Worm (Caenorhabditis elegans): ENCODE data around the gene F07G6.12.
"Not testable (repeated sequence)": the region's sequence is repeated elsewhere in the genome, so short reads cannot be mapped to it uniquely, and the experiment has no call there.

The F07G6.12 gene

DNA sequence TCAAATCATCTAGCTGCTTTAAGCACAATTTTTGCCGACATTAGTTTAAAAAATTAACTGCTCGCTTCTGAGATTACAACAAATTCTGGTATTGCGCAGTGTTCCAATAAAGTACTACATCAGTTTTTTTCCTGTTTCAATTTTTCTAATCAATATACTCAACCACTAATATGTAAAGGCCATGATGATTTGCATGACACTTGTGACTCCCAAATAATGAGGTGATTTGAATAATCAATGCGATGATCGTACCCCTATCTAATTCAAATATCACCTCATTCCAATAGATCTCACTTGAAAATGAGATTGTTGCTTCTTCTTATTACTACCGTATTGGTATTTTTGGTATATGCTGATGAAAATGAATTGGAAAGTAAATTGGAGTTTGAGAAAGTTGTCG, 9.0 kb upstream of the F07G6.12 start, which contains the start of gene F07G6.2:
Gene F07G6.2, plus strand, starts transcription at position 301 of the 400 bp plus-strand sequence.
- TF ChIP-seq ZK546.5 (tag; optimal IDR thresholded peaks at IDR 0.05): no peak
- TF ChIP-seq fos-1 (tag; optimal IDR thresholded peaks at IDR 0.05): no peak
- no peak for TF ChIP-seq lin-15B (tag; optimal IDR thresholded peaks at IDR 0.05)
- TF ChIP-seq nfya-1 (tag; optimal IDR thresholded peaks at IDR 0.05; ENCODE audit: insufficient read depth): no peak
- TF ChIP-seq nhr-23 (tag; optimal IDR thresholded peaks at IDR 0.05): no peak
- TF ChIP-seq ztf-4 (tag; optimal IDR thresholded peaks at IDR 0.05): no peak
- no peak for TF ChIP-seq nhr-67 (tag; optimal IDR thresholded peaks at IDR 0.05)
- TF ChIP-seq elt-3 (tag; optimal IDR thresholded peaks at IDR 0.05): no peak
- no peak for TF ChIP-seq elt-1 (tag; optimal IDR thresholded peaks at IDR 0.05)
- TF ChIP-seq unc-39 (tag; optimal IDR thresholded peaks at IDR 0.05): no peak
- no peak for TF ChIP-seq nhr-11 (tag; optimal IDR thresholded peaks at IDR 0.05)
- no peak for TF ChIP-seq hmg-11 (tag; optimal IDR thresholded peaks at IDR 0.05)
- TF ChIP-seq snpc-4 (tag; optimal IDR thresholded peaks at IDR 0.05): no peak
- no peak for TF ChIP-seq mml-1 (tag; optimal IDR thresholded peaks at IDR 0.05)
- TF ChIP-seq egl-27 (tag; optimal IDR thresholded peaks at IDR 0.05): no peak
- TF ChIP-seq nhr-12 (tag; optimal IDR thresholded peaks at IDR 0.05): no peak

DNA sequence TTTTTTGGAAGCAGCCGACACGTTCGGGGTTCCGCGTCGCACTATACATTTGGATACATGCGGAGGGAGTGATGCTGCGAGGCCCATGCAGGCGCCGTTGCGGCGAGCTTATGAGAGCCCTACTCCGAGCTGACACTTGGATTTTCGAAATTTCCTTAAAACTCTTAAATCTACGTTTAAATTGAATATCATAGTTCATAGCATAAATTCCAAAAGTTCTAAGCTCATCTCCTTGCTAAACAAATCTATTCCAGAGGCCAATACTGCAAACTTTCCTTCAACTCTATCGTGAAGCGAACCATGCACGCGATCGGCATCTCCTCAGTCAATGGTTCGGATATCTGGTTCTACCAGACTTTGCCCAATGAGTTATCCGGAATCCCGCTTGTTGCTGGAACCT, 6.5 kb upstream of the F07G6.12 start, which contains the start of gene dgn-3:
Gene dgn-3, plus strand, starts transcription at position 301 of the 400 bp plus-strand sequence.
- no peak for TF ChIP-seq egl-27 (tag; optimal IDR thresholded peaks at IDR 0.05)
- TF ChIP-seq ztf-11 (tag; optimal IDR thresholded peaks at IDR 0.05): no peak
- TF ChIP-seq nfya-1 (tag; optimal IDR thresholded peaks at IDR 0.05; ENCODE audit: insufficient read depth): no peak
- TF ChIP-seq ceh-16 (tag; optimal IDR thresholded peaks at IDR 0.05): no peak
- TF ChIP-seq eor-1 (tag; optimal IDR thresholded peaks at IDR 0.05): no peak
- TF ChIP-seq nhr-28 (tag; optimal IDR thresholded peaks at IDR 0.05): no peak
- TF ChIP-seq nhr-67 (tag; optimal IDR thresholded peaks at IDR 0.05): no peak
- TF ChIP-seq pha-4 (tag; optimal IDR thresholded peaks at IDR 0.05): no peak
- TF ChIP-seq R02D3.7 (tag; optimal IDR thresholded peaks at IDR 0.05): no peak
- no peak for TF ChIP-seq lin-15B (tag; optimal IDR thresholded peaks at IDR 0.05)
- TF ChIP-seq mdl-1 (tag; optimal IDR thresholded peaks at IDR 0.05): no peak
- TF ChIP-seq ZK546.5 (tag; optimal IDR thresholded peaks at IDR 0.05): no peak
- no peak for TF ChIP-seq lsy-12 (tag; optimal IDR thresholded peaks at IDR 0.05)
- no peak for TF ChIP-seq nhr-25 (tag; optimal IDR thresholded peaks at IDR 0.05)

DNA sequence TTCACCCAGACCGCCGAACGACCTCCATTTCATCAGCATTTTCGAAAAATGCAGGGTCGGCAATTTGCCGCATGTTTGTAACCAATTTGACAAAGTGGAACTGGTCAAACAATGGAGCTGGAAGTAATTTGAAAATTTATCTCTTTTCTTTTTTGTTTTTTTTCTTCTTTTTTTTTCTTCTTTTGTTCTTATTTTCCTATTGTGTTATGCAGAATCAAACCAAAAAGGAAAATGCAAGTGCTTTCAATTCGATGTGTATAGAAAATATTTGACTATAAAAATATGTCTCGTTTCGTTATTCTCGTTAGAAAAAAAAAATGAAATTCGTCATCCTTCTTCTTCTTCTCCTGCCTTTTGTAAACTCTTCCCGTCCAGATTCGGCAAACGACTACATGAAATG, 1.6 kb downstream of the F07G6.12 start, which contains the start of gene F07G6.10:
Gene F07G6.10, plus strand, starts transcription at position 301 of the 400 bp plus-strand sequence.
- TF ChIP-seq nhr-28 (tag; optimal IDR thresholded peaks at IDR 0.05) (no peak), snpc-4 (tag; optimal IDR thresholded peaks at IDR 0.05) (no peak), elt-3 (tag; optimal IDR thresholded peaks at IDR 0.05) (no peak)

DNA sequence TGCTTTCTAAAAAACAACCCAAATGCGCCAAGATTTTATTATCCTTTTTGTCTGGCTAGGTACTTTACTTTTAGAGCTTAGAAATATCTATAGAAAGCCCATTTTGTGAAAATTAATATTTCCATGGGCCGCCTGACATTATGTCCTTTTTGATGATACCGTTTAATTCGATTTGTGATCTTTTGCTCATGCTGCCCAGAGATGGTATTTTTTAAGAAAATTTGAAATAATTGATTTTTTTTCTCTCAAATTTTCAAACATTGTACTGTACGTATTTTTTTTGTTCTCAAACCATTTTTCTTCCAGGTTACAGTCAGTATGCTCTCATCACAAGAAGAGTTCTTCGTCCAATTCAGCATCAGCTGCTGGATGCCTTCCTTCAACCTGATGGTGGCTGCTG, 6.5 kb downstream of the F07G6.12 start, which contains the start of gene Y75D11A.2:
Gene Y75D11A.2, plus strand, starts transcription at position 301 of the 400 bp plus-strand sequence.
- not testable (repeated sequence) for TF ChIP-seq R02D3.7, jun-1, mdl-1 (tag; optimal IDR thresholded peaks at IDR 0.05)

DNA sequence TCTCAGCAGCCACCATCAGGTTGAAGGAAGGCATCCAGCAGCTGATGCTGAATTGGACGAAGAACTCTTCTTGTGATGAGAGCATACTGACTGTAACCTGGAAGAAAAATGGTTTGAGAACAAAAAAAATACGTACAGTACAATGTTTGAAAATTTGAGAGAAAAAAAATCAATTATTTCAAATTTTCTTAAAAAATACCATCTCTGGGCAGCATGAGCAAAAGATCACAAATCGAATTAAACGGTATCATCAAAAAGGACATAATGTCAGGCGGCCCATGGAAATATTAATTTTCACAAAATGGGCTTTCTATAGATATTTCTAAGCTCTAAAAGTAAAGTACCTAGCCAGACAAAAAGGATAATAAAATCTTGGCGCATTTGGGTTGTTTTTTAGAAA, 10.1 kb downstream of the F07G6.12 start, which contains the start of gene Y75D11A.3:
Gene Y75D11A.3, minus strand, starts transcription at position 101 of the 400 bp plus-strand sequence.
- TF ChIP-seq zag-1, nhr-77, nhr-12 (tag; optimal IDR thresholded peaks at IDR 0.05): not testable (repeated sequence)

DNA sequence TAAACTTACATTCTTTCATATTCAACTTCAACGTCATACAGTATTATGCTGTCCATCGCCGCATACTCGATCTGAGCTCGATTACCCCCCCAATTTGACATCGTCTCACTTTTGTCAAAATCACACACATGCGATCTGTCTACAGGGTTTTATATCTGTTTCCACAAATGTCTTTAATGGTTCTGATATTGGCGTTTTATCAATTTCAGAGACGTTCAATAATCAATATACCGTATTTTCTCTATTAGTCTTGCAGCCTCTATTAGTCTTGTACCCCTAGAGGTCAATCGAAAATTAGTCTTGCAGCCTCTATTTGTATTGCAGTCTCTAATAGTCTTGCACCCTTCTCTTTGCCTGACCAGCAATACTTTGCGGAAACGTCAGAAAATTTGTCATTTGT, 12.4 kb downstream of the F07G6.12 start, which contains the start of gene Y75D11A.6:
Gene Y75D11A.6, minus strand, starts transcription at position 101 of the 400 bp plus-strand sequence.
- TF ChIP-seq nhr-76, snpc-4, ceh-9 (tag; optimal IDR thresholded peaks at IDR 0.05): not testable (repeated sequence)

DNA sequence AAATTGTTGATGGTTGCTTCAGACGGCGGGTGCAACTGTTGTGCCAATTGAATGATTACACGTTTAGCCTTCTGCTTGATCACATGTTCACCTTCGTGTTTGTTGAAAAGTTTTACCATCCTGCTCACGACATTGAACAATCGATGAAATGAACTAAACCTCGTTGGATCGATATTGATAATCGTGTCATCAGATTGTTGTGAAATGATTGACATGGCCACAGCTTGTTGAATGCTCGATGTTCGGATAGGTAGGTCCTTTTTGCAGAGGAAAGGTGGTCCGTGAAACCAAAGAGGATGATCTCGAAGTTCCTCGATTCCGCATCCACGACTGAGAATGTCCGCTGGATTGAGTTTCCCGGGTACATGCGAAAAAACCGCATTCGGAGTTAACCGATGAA, 33.6 kb downstream of the F07G6.12 start:
- TF ChIP-seq ceh-28 (tag; optimal IDR thresholded peaks at IDR 0.05) (no peak), elt-1 (tag; optimal IDR thresholded peaks at IDR 0.05) (no peak), nhr-76 (tag; optimal IDR thresholded peaks at IDR 0.05) (no peak), lin-39 (tag; optimal IDR thresholded peaks at IDR 0.05) (no peak), nhr-28 (tag; optimal IDR thresholded peaks at IDR 0.05) (no peak), nhr-23 (tag; optimal IDR thresholded peaks at IDR 0.05) (no peak), snpc-4 (tag; optimal IDR thresholded peaks at IDR 0.05) (no peak), fkh-2 (tag; optimal IDR thresholded peaks at IDR 0.05) (no peak), nhr-237 (tag; optimal IDR thresholded peaks at IDR 0.05) (no peak), ztf-4 (tag; optimal IDR thresholded peaks at IDR 0.05) (no peak), mml-1 (tag; optimal IDR thresholded peaks at IDR 0.05) (no peak), aly-2 (tag; optimal IDR thresholded peaks at IDR 0.05) (no peak), pha-4 (tag; optimal IDR thresholded peaks at IDR 0.05) (no peak), unc-62 (GFP tag; optimal IDR thresholded peaks at IDR 0.05) (no peak), ceh-9 (tag; optimal IDR thresholded peaks at IDR 0.05) (no peak), fkh-10 (GFP tag; optimal IDR thresholded peaks at IDR 0.05) (no peak), fos-1 (tag; optimal IDR thresholded peaks at IDR 0.05) (no peak), skn-1 (tag; optimal IDR thresholded peaks at IDR 0.05) (no peak)

All from whole organism, L3 larva.